Worm (Caenorhabditis elegans) whole organism, late embryonic: ENCODE results near the gene dpf-7.
A peak's percentile ranks its signal among the peaks of the same experiment; 100 is the strongest.

ENCODE experiments used
- F13H6.1 ChIP-seq: sonication (generic microtip); optimal IDR thresholded peaks from 2 replicates; lab custom pipeline; 2016; ENCODE audit warnings: missing genetic modification characterization, missing compliant biosample characterization
- K09A11.1 ChIP-seq: sonication (generic microtip); optimal IDR thresholded peaks from 2 replicates; lab custom pipeline; 2017; ENCODE audit warnings: antibody characterized with exemption, mild to moderate bottlenecking, missing genetic modification characterization, missing compliant biosample characterization; ENCODE audit not compliant: insufficient read depth
- T23F11.4 ChIP-seq: fragments of 200-800 bp; sonication (Bioruptor generic); optimal IDR thresholded peaks from 2 replicates; lab custom pipeline; 2018; ENCODE audit warnings: mild to moderate bottlenecking, missing genetic modification characterization, missing compliant biosample characterization
- Y22D7AL.16 ChIP-seq: sonication (generic microtip); optimal IDR thresholded peaks from 2 replicates; lab custom pipeline; 2016; ENCODE audit warnings: missing genetic modification characterization, missing compliant biosample characterization
- ahr-1 ChIP-seq: sonication (generic microtip); optimal IDR thresholded peaks from 2 replicates; lab custom pipeline; 2016; ENCODE audit warnings: missing genetic modification characterization, missing compliant biosample characterization
- ama-1 ChIP-seq: fragments of 150-350 bp; optimal IDR thresholded peaks from 2 replicates; lab custom pipeline; 2014
- ceh-14 ChIP-seq: sonication (generic microtip); optimal IDR thresholded peaks from 2 replicates; lab custom pipeline; 2016; ENCODE audit warnings: missing genotype, missing genetic modification characterization, missing compliant biosample characterization
- ceh-18 ChIP-seq: sonication (generic microtip); optimal IDR thresholded peaks from 2 replicates; lab custom pipeline; 2016; ENCODE audit warnings: missing genetic modification characterization, missing compliant biosample characterization
- ceh-24 ChIP-seq: sonication (generic microtip); optimal IDR thresholded peaks from 2 replicates; lab custom pipeline; 2016; ENCODE audit warnings: mild to moderate bottlenecking, missing genetic modification characterization, missing compliant biosample characterization
- ceh-30 ChIP-seq: fragments of 150-350 bp; optimal IDR thresholded peaks from 2 replicates; lab custom pipeline; 2014; ENCODE audit warnings: missing biosample characterization, missing genetic modification characterization
- ceh-31 ChIP-seq: sonication (generic microtip); optimal IDR thresholded peaks from 2 replicates; lab custom pipeline; 2016; ENCODE audit warnings: missing genetic modification characterization, missing compliant biosample characterization
- ceh-34 ChIP-seq: sonication (generic microtip); optimal IDR thresholded peaks from 2 replicates; lab custom pipeline; 2016; ENCODE audit warnings: mild to moderate bottlenecking, missing genetic modification characterization, missing compliant biosample characterization
- ceh-6 ChIP-seq: fragments of 200-800 bp; sonication (Bioruptor generic); optimal IDR thresholded peaks from 2 replicates; lab custom pipeline; 2018; ENCODE audit warnings: mild to moderate bottlenecking, missing genetic modification characterization, missing compliant biosample characterization
- ceh-9 ChIP-seq: sonication (generic microtip); optimal IDR thresholded peaks from 2 replicates; lab custom pipeline; 2016; ENCODE audit warnings: mild to moderate bottlenecking, missing genetic modification characterization, inconsistent platforms, missing compliant biosample characterization
- dmd-4 ChIP-seq: sonication (generic microtip); optimal IDR thresholded peaks from 2 replicates; lab custom pipeline; 2016; ENCODE audit warnings: borderline replicate concordance, missing genetic modification characterization, missing compliant biosample characterization
- elt-2 ChIP-seq: sonication (generic microtip); optimal IDR thresholded peaks from 2 replicates; lab custom pipeline; 2016; ENCODE audit warnings: missing genetic modification reagents, missing genetic modification characterization, missing compliant biosample characterization
- elt-4 ChIP-seq: sonication (generic microtip); optimal IDR thresholded peaks from 2 replicates; lab custom pipeline; 2016; ENCODE audit warnings: missing genetic modification characterization, missing compliant biosample characterization
- ets-4 ChIP-seq: sonication (generic microtip); optimal IDR thresholded peaks from 2 replicates; lab custom pipeline; 2016; ENCODE audit warnings: missing genetic modification characterization, missing compliant biosample characterization
- fax-1 ChIP-seq: sonication (generic microtip); optimal IDR thresholded peaks from 2 replicates; lab custom pipeline; 2016; ENCODE audit warnings: missing genotype, missing genetic modification characterization, missing compliant biosample characterization
- hlh-13 ChIP-seq: fragments of 200-800 bp; sonication (Bioruptor generic); optimal IDR thresholded peaks from 2 replicates; lab custom pipeline; 2018; ENCODE audit warnings: mild to moderate bottlenecking, missing genetic modification characterization, missing compliant biosample characterization
- hlh-15 ChIP-seq: sonication (generic microtip); optimal IDR thresholded peaks from 2 replicates; lab custom pipeline; 2016; ENCODE audit warnings: missing genetic modification characterization, missing compliant biosample characterization
- lim-6 ChIP-seq: sonication (generic microtip); optimal IDR thresholded peaks from 2 replicates; lab custom pipeline; 2016; ENCODE audit warnings: missing genetic modification characterization, missing compliant biosample characterization
- madf-2 ChIP-seq: sonication (generic microtip); optimal IDR thresholded peaks from 2 replicates; lab custom pipeline; 2017; ENCODE audit warnings: missing genetic modification characterization, missing compliant biosample characterization
- nfya-1 ChIP-seq: sonication (generic microtip); optimal IDR thresholded peaks from 2 replicates; lab custom pipeline; 2017; ENCODE audit warnings: missing genetic modification characterization, mild to moderate bottlenecking, missing compliant biosample characterization, antibody characterized with exemption, moderate library complexity
- nhr-11 ChIP-seq: fragments of 150-350 bp; optimal IDR thresholded peaks from 2 replicates; lab custom pipeline; 2014; ENCODE audit warnings: missing biosample characterization, missing genetic modification characterization
- nhr-232 ChIP-seq: sonication (generic microtip); optimal IDR thresholded peaks from 2 replicates; lab custom pipeline; 2016; ENCODE audit warnings: missing genetic modification characterization, missing compliant biosample characterization
- npax-4 ChIP-seq: sonication (generic microtip); optimal IDR thresholded peaks from 2 replicates; lab custom pipeline; 2016; ENCODE audit warnings: missing genetic modification characterization, missing compliant biosample characterization
- odd-2 ChIP-seq: sonication (generic microtip); optimal IDR thresholded peaks from 2 replicates; lab custom pipeline; 2017; ENCODE audit warnings: antibody characterized with exemption, mild to moderate bottlenecking, missing genetic modification characterization, missing compliant biosample characterization
- pag-3 ChIP-seq: sonication (generic microtip); optimal IDR thresholded peaks from 2 replicates; lab custom pipeline; 2016; ENCODE audit warnings: missing compliant biosample characterization, missing genetic modification characterization, borderline replicate concordance
- pha-2 ChIP-seq: sonication (generic microtip); optimal IDR thresholded peaks from 2 replicates; lab custom pipeline; 2017; ENCODE audit warnings: mild to moderate bottlenecking, missing genetic modification characterization, missing compliant biosample characterization
- pha-4 ChIP-seq: fragments of 150-350 bp; optimal IDR thresholded peaks from 2 replicates; lab custom pipeline; 2018; ENCODE audit warnings: missing biosample characterization, missing genetic modification reagents, missing genetic modification characterization
- pqm-1 ChIP-seq: sonication (generic microtip); optimal IDR thresholded peaks from 2 replicates; lab custom pipeline; 2016; ENCODE audit warnings: missing genetic modification characterization, missing compliant biosample characterization
- pros-1 ChIP-seq: fragments of 150-350 bp; optimal IDR thresholded peaks from 2 replicates; lab custom pipeline; 2014; ENCODE audit warnings: missing biosample characterization, missing genetic modification reagents, missing genetic modification characterization
- ref-2 ChIP-seq: sonication (generic microtip); optimal IDR thresholded peaks from 2 replicates; lab custom pipeline; 2016; ENCODE audit warnings: missing genetic modification characterization, missing compliant biosample characterization
- sox-2 ChIP-seq: fragments of 200-800 bp; sonication (Bioruptor generic); IDR thresholded peaks from 2 replicates; pipeline ENCODE4 v1.3.6; 2022; ENCODE audit warnings: missing genetic modification reagents, missing genetic modification characterization, missing compliant biosample characterization
- sox-4 ChIP-seq: sonication (generic microtip); optimal IDR thresholded peaks from 2 replicates; lab custom pipeline; 2017; ENCODE audit warnings: mild to moderate bottlenecking, missing genetic modification characterization, inconsistent platforms, missing compliant biosample characterization
- syd-9 ChIP-seq: sonication (generic microtip); optimal IDR thresholded peaks from 2 replicates; lab custom pipeline; 2016; ENCODE audit warnings: mild to moderate bottlenecking, missing genetic modification characterization, moderate library complexity, missing compliant biosample characterization
- tbx-2 ChIP-seq: sonication (generic microtip); optimal IDR thresholded peaks from 2 replicates; lab custom pipeline; 2016; ENCODE audit warnings: missing genetic modification characterization, missing compliant biosample characterization
- tbx-7 ChIP-seq: sonication (generic microtip); optimal IDR thresholded peaks from 2 replicates; lab custom pipeline; 2016; ENCODE audit warnings: missing genotype, missing genetic modification characterization, missing compliant biosample characterization
- ttx-3 ChIP-seq: sonication (generic microtip); optimal IDR thresholded peaks from 2 replicates; lab custom pipeline; 2016; ENCODE audit warnings: missing genetic modification reagents, missing genetic modification characterization, missing compliant biosample characterization
- unc-42 ChIP-seq: sonication (generic microtip); optimal IDR thresholded peaks from 2 replicates; lab custom pipeline; 2016; ENCODE audit warnings: missing genotype, missing genetic modification characterization, missing compliant biosample characterization
- unc-86 ChIP-seq: sonication (generic microtip); optimal IDR thresholded peaks from 2 replicates; lab custom pipeline; 2016; ENCODE audit warnings: missing genetic modification characterization, missing compliant biosample characterization

Gene dpf-7

DNA sequence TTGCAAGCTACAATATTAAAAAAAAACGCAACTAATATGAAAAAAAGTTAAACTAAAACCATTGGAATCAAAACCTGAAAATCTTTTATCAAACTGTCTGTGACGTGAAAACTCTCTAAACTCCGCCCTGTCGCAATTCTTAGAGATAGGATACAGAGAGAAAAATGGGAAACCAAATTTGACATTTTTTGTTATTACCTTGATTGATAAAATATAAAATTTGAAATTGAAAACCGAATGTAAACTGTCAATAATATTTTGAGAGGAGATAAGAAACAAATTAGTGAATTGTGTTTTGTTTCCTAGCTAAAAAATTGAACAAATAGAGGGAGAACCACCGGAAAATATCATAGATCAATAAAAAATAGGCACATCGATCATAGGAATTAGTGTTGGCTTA, 19.4 kb upstream of the dpf-7 start:
- TF ChIP-seq tbx-7 (tag; lab: Kevin White, UChicago): no peak
- no peak for TF ChIP-seq nhr-11
- TF ChIP-seq ceh-30: no peak
- TF ChIP-seq odd-2 (tag; lab: Kevin White, UChicago): no peak
- TF ChIP-seq ets-4: no peak
- TF ChIP-seq Y22D7AL.16 (tag; lab: Kevin White, UChicago): no peak
- TF ChIP-seq pqm-1: no peak
- TF ChIP-seq sox-4 (tag; lab: Kevin White, UChicago): no peak

- TF ChIP-seq pag-3 (tag; lab: Kevin White, UChicago) (no peak), pha-2 (no peak), npax-4 (no peak), hlh-15 (tag; lab: Kevin White, UChicago) (no peak)
- TF ChIP-seq, all 69 proteins: peak for 0
Observed at ce11 chrIV:4821054-4821453, 18.7 kb upstream of the dpf-7 start, which contains the start of gene H06H21.8. H06H21.8 (minus strand) TSS chrIV:4821131.

DNA sequence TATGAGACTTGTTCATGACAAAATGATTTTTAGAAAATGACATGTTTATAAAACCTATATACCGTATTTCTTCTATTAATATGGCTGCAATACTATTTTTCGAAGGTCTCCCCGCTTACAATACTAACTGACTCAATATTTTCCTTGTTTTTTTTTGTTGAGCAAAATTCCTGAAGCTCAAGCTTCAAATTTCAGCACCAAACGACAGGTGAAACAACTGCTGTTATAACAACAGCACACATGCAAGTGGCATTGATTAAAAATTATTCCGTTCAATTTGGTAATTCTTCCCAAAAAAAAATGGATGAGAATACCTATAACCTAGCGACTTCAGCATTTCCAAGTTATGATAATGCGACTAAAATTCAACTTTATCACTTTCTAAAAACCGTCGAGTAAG, 11.8 kb upstream of the dpf-7 start, which contains the start of gene srw-94:
TSS of gene srw-94 (plus strand) at position 301 of the 400 bp plus-strand sequence.
- TF ChIP-seq hlh-13 (no peak), unc-86 (no peak), ceh-24 (tag; lab: Kevin White, UChicago) (no peak), madf-2 (tag; lab: Kevin White, UChicago) (no peak), pros-1 (no peak), ceh-6 (no peak), ceh-9 (no peak), sox-2 (GFP tag; lab: Robert Waterston, UW) (no peak), hlh-15 (tag; lab: Kevin White, UChicago) (no peak), ttx-3 (tag; lab: Kevin White, UChicago) (no peak), F13H6.1 (tag; lab: Kevin White, UChicago) (no peak), fax-1 (no peak), ahr-1 (tag; lab: Kevin White, UChicago) (no peak), odd-2 (tag; lab: Kevin White, UChicago) (no peak), pha-4 (no peak), dmd-4 (tag; lab: Kevin White, UChicago) (no peak), pqm-1 (no peak), nfya-1 (no peak), syd-9 (tag; lab: Kevin White, UChicago) (no peak)

- TF ChIP-seq ref-2 (no peak), nhr-232 (no peak), unc-42 (no peak), ceh-31 (no peak), ahr-1 (tag; lab: Kevin White, UChicago) (no peak), elt-4 (tag; lab: Kevin White, UChicago) (no peak), madf-2 (tag; lab: Kevin White, UChicago) (no peak), T23F11.4 (GFP tag; lab: Kevin White, UChicago) (no peak)
Observed at ce11 chrIV:4811863-4812262, 9.5 kb upstream of the dpf-7 start, which contains the start of gene srw-95. srw-95 (plus strand) TSS chrIV:4812075.

DNA sequence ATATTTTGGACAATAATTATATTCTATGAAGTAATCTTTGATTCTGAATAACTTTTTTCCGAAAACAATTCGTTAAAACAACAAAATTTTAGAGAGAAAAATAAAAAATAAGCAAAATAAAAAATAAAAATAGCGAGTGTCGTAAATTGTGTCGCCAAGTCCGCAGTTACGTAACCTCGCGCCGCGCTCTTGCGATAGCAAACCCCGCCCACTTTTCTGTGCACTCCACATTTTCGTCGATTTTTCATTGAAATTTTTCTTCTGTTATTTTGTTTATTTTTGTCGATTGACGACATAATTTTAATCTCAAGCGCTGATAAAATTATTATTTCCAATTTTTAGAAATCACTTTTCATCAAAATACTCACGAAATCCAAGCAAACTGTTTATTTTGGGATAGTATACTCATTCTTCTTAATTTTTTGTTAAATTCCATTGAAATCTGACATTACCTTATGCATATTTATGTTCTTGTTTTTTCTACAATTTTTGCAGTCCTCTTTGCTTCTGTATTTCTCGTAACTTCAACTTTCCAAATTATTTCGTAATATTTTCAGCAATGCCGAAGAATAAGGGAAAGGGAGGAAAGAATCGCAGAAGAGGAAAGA, 8.1 kb upstream of the dpf-7 start, which contains the start of gene eif-1.A:
TSS of gene eif-1.A (plus strand) at position 558 of the 608 bp plus-strand sequence.
- TF ChIP-seq ceh-18 (tag; lab: Kevin White, UChicago) (peak; percentile 25), unc-42 (peak; percentile 7), tbx-2 (tag; lab: Kevin White, UChicago) (peak; percentile 23), ama-1 (lab: Kevin White, UChicago) (no peak), ceh-14 (tag; lab: Kevin White, UChicago) (peak; percentile 31), ceh-34 (tag; lab: Kevin White, UChicago) (peak; percentile 20), lim-6 (tag; lab: Kevin White, UChicago) (no peak), K09A11.1 (tag; lab: Kevin White, UChicago) (peak; percentile 26), pha-4 (no peak), nfya-1 (peak; percentile 59), elt-2 (tag; lab: Kevin White, UChicago) (peak; percentile 68), ceh-31 (peak; percentile 37)
